Worm (Caenorhabditis elegans) whole organism, L4 larva: ENCODE results near the gene nspc-17.

ENCODE experiments used
- F10B5.3 ChIP-seq: sonication (generic microtip); optimal IDR thresholded peaks from 2 replicates; lab custom pipeline; 2016; ENCODE audit warnings: mild to moderate bottlenecking, missing genetic modification characterization, missing compliant biosample characterization
- F44E2.7 ChIP-seq: fragments of 200-800 bp; sonication (Bioruptor generic); IDR thresholded peaks from 2 replicates; pipeline ENCODE4 v2.1.2; 2022; ENCODE audit warnings: missing genetic modification characterization, missing compliant biosample characterization
- T26A8.4 ChIP-seq: fragments of 200-800 bp; sonication (Bioruptor generic); IDR thresholded peaks from 2 replicates; pipeline ENCODE4 v1.3.6; 2022; ENCODE audit warnings: missing genetic modification characterization, missing compliant biosample characterization
- Y105C5A.15 ChIP-seq: fragments of 200-800 bp; sonication (Bioruptor generic); IDR thresholded peaks from 2 replicates; pipeline ENCODE4 v1.3.6; 2022; ENCODE audit warnings: missing genetic modification characterization, missing compliant biosample characterization
- Y48G9A.11 ChIP-seq: fragments of 200-800 bp; sonication (Bioruptor generic); IDR thresholded peaks from 2 replicates; pipeline ENCODE4 v1.3.6; 2022; ENCODE audit warnings: missing genetic modification reagents, missing genetic modification characterization, missing compliant biosample characterization
- ZK337.2 ChIP-seq: fragments of 200-800 bp; sonication (Bioruptor generic); IDR thresholded peaks from 2 replicates; pipeline ENCODE4 v1.3.6; 2022; ENCODE audit warnings: missing genetic modification reagents, missing genetic modification characterization, missing compliant biosample characterization
- aly-2 ChIP-seq: sonication (generic microtip); optimal IDR thresholded peaks from 2 replicates; lab custom pipeline; 2018; ENCODE audit warnings: missing biosample characterization, missing genetic modification characterization
- ceh-20 ChIP-seq: fragments of 200-800 bp; sonication (Bioruptor generic); IDR thresholded peaks from 2 replicates; pipeline ENCODE4 v1.3.6; 2022; ENCODE audit warnings: missing genetic modification reagents, missing genetic modification characterization, missing compliant biosample characterization
- ceh-62 ChIP-seq: sonication (generic microtip); optimal IDR thresholded peaks from 2 replicates; lab custom pipeline; 2017; ENCODE audit warnings: missing biosample characterization, missing genetic modification characterization
- ceh-82 ChIP-seq: sonication (generic microtip); optimal IDR thresholded peaks from 2 replicates; lab custom pipeline; 2017; ENCODE audit warnings: missing biosample characterization, missing genetic modification characterization
- ces-1 ChIP-seq: fragments of 150-350 bp; sonication (generic microtip); optimal IDR thresholded peaks from 4 replicates; lab custom pipeline; 2014; ENCODE audit warnings: missing biosample characterization, missing genetic modification reagents, missing genetic modification characterization
- cey-2 ChIP-seq: sonication (generic microtip); optimal IDR thresholded peaks from 3 replicates; lab custom pipeline; 2017; ENCODE audit warnings: missing genetic modification characterization, mild to moderate bottlenecking, missing compliant biosample characterization, antibody characterized with exemption, borderline replicate concordance; ENCODE audit not compliant: insufficient read depth
- ctbp-1 ChIP-seq: fragments of 200-800 bp; sonication (Bioruptor generic); IDR thresholded peaks from 2 replicates; pipeline ENCODE4 v1.3.6; 2022; ENCODE audit warnings: missing genetic modification reagents, missing genetic modification characterization, missing compliant biosample characterization
- daf-8 ChIP-seq: fragments of 200-800 bp; sonication (Bioruptor generic); IDR thresholded peaks from 2 replicates; pipeline ENCODE4 v1.3.6; 2022; ENCODE audit warnings: missing genetic modification characterization, missing compliant biosample characterization
- dmd-8 ChIP-seq: fragments of 200-800 bp; sonication (Bioruptor generic); IDR thresholded peaks from 2 replicates; pipeline ENCODE4 v1.3.6; 2022; ENCODE audit warnings: missing genetic modification characterization, missing compliant biosample characterization
- dmd-9 ChIP-seq: fragments of 200-800 bp; sonication (Bioruptor generic); IDR thresholded peaks from 2 replicates; pipeline ENCODE4 v1.3.6; 2022; ENCODE audit warnings: missing genetic modification reagents, missing genetic modification characterization, missing compliant biosample characterization
- dve-1 ChIP-seq: sonication (generic microtip); optimal IDR thresholded peaks from 2 replicates; lab custom pipeline; 2017; ENCODE audit warnings: antibody characterized with exemption, mild to moderate bottlenecking, missing genetic modification characterization, missing compliant biosample characterization; ENCODE audit not compliant: insufficient read depth
- egl-27 ChIP-seq: sonication (generic microtip); optimal IDR thresholded peaks from 3 replicates; lab custom pipeline; 2017; ENCODE audit warnings: missing biosample characterization, missing genetic modification reagents, missing genetic modification characterization
- gei-8 ChIP-seq: fragments of 200-800 bp; sonication (Bioruptor generic); optimal IDR thresholded peaks from 2 replicates; lab custom pipeline; 2018; ENCODE audit warnings: mild to moderate bottlenecking, missing genetic modification characterization, missing compliant biosample characterization
- hlh-11 ChIP-seq: fragments of 200-800 bp; sonication (Bioruptor generic); optimal IDR thresholded peaks from 2 replicates; lab custom pipeline; 2018; ENCODE audit warnings: mild to moderate bottlenecking, missing genetic modification characterization, missing compliant biosample characterization
- hmg-1.1 ChIP-seq: fragments of 200-800 bp; sonication (Bioruptor generic); IDR thresholded peaks from 2 replicates; pipeline ENCODE4 v1.3.6; 2022; ENCODE audit warnings: missing genetic modification reagents, missing genetic modification characterization, missing compliant biosample characterization
- lim-7 ChIP-seq: fragments of 200-800 bp; sonication (Bioruptor generic); IDR thresholded peaks from 2 replicates; pipeline ENCODE4 v1.3.6; 2022; ENCODE audit warnings: missing genetic modification characterization, missing compliant biosample characterization
- lin-15B ChIP-seq: fragments of 150-350 bp; sonication (generic microtip); optimal IDR thresholded peaks from 3 replicates; lab custom pipeline; 2014; ENCODE audit warnings: missing biosample characterization, missing genetic modification characterization
- lin-29 ChIP-seq: fragments of 200-800 bp; sonication (Bioruptor generic); IDR thresholded peaks from 2 replicates; pipeline ENCODE4 v1.3.6; 2022; ENCODE audit warnings: missing genetic modification reagents, missing genetic modification characterization, missing compliant biosample characterization
- lin-38 ChIP-seq: fragments of 200-800 bp; sonication (Bioruptor generic); IDR thresholded peaks from 2 replicates; pipeline ENCODE4 v1.3.6; 2022; ENCODE audit warnings: missing genetic modification reagents, missing genetic modification characterization, missing compliant biosample characterization
- madf-9 ChIP-seq: fragments of 200-800 bp; sonication (Bioruptor generic); conservative IDR thresholded peaks from 2 replicates; pipeline ENCODE4 v1.3.6; 2022; ENCODE audit warnings: missing genetic modification reagents, missing genetic modification characterization, missing compliant biosample characterization
- mdl-1 ChIP-seq, 2 experiments: fragments of 150-350 bp in 1 of 2; sonication (generic microtip) in 1 of 2; optimal IDR thresholded peaks; 2 replicates each; lab custom pipeline; 2014 to 2017; ENCODE audit warnings: missing biosample characterization in 2 of 2, missing genetic modification characterization in 2 of 2
- mep-1 ChIP-seq: fragments of 150-350 bp; sonication (generic microtip); optimal IDR thresholded peaks from 3 replicates; lab custom pipeline; 2014; ENCODE audit warnings: missing biosample characterization, missing genetic modification characterization
- mxl-3 ChIP-seq: fragments of 200-800 bp; sonication (Bioruptor generic); optimal IDR thresholded peaks from 2 replicates; lab custom pipeline; 2018; ENCODE audit warnings: mild to moderate bottlenecking, missing genetic modification characterization, missing compliant biosample characterization
- nhr-10 ChIP-seq: fragments of 150-350 bp; optimal IDR thresholded peaks from 2 replicates; lab custom pipeline; 2014; ENCODE audit warnings: missing biosample characterization, missing genetic modification characterization
- nhr-111 ChIP-seq: fragments of 200-800 bp; sonication (Bioruptor generic); optimal IDR thresholded peaks from 2 replicates; lab custom pipeline; 2018; ENCODE audit warnings: mild to moderate bottlenecking, missing genetic modification characterization, missing compliant biosample characterization
- nhr-25 ChIP-seq: sonication (generic microtip); optimal IDR thresholded peaks from 2 replicates; lab custom pipeline; 2017; ENCODE audit warnings: missing genetic modification characterization, mild to moderate bottlenecking, missing compliant biosample characterization, antibody characterized with exemption, moderate library complexity, borderline replicate concordance; ENCODE audit not compliant: insufficient read depth
- nhr-41 ChIP-seq: fragments of 200-800 bp; sonication (Bioruptor generic); IDR thresholded peaks from 2 replicates; pipeline ENCODE4 v1.3.6; 2022; ENCODE audit warnings: missing genetic modification reagents, missing genetic modification characterization, missing compliant biosample characterization
- nhr-6 ChIP-seq: fragments of 150-350 bp; optimal IDR thresholded peaks from 2 replicates; lab custom pipeline; 2014; ENCODE audit warnings: missing biosample characterization, missing genetic modification characterization
- nhr-77 ChIP-seq: fragments of 150-350 bp; optimal IDR thresholded peaks from 2 replicates; lab custom pipeline; 2014; ENCODE audit warnings: missing biosample characterization, missing genetic modification characterization
- pha-4 ChIP-seq, 2 experiments: fragments of 150-350 bp in 1 of 2; fragments of 200-800 bp in 1 of 2; sonication (Bioruptor generic) in 1 of 2; IDR thresholded peaks in 1 of 2; optimal IDR thresholded peaks in 1 of 2; 2 replicates each; pipeline versions ENCODE4 v1.3.6 to Lab custom; 2014 to 2022; ENCODE audit warnings: missing genetic modification characterization in 2 of 2, missing genetic modification reagents in 2 of 2, missing biosample characterization in 1 of 2, missing compliant biosample characterization in 1 of 2
- php-3 ChIP-seq: fragments of 200-800 bp; sonication (Bioruptor generic); IDR thresholded peaks from 2 replicates; pipeline ENCODE4 v1.3.6; 2022; ENCODE audit warnings: missing genetic modification reagents, missing genetic modification characterization, missing compliant biosample characterization
- pqm-1 ChIP-seq: sonication (generic microtip); optimal IDR thresholded peaks from 2 replicates; lab custom pipeline; 2017; ENCODE audit warnings: missing biosample characterization, missing genetic modification characterization
- rbr-2 ChIP-seq: sonication (generic microtip); optimal IDR thresholded peaks from 2 replicates; lab custom pipeline; 2016; ENCODE audit warnings: missing genotype, missing genetic modification characterization, missing compliant biosample characterization
- saeg-2 ChIP-seq: fragments of 200-800 bp; sonication (Bioruptor generic); IDR thresholded peaks from 2 replicates; pipeline ENCODE4 v1.3.6; 2022; ENCODE audit warnings: missing genetic modification reagents, missing genetic modification characterization, missing compliant biosample characterization
- sdz-12 ChIP-seq: fragments of 200-800 bp; sonication (Bioruptor generic); optimal IDR thresholded peaks from 2 replicates; lab custom pipeline; 2018; ENCODE audit warnings: mild to moderate bottlenecking, missing genetic modification characterization, missing compliant biosample characterization
- set-16 ChIP-seq: fragments of 200-800 bp; sonication (Bioruptor generic); IDR thresholded peaks from 2 replicates; pipeline ENCODE4 v1.3.6; 2022; ENCODE audit warnings: missing genetic modification reagents, missing genetic modification characterization, missing compliant biosample characterization
- snpc-1.2 ChIP-seq: fragments of 200-800 bp; sonication (Bioruptor generic); IDR thresholded peaks from 2 replicates; pipeline ENCODE4 v1.3.6; 2022; ENCODE audit warnings: missing genetic modification reagents, missing genetic modification characterization, missing compliant biosample characterization
- spr-1 ChIP-seq: sonication (generic microtip); optimal IDR thresholded peaks from 2 replicates; lab custom pipeline; 2016; ENCODE audit warnings: mild to moderate bottlenecking, missing genetic modification characterization, missing compliant biosample characterization
- unc-39 ChIP-seq: sonication (generic microtip); optimal IDR thresholded peaks from 2 replicates; lab custom pipeline; 2017; ENCODE audit warnings: missing biosample characterization, missing genetic modification characterization
- unc-62 ChIP-seq, 3 experiments: fragments of 150-350 bp in 1 of 3; sonication (generic microtip); optimal IDR thresholded peaks in 2 of 3; peaks in 1 of 3; 1 replicate in 1 of 3; 2 replicates in 2 of 3; lab custom pipeline; 2014 to 2017; ENCODE audit warnings: missing biosample characterization in 3 of 3, missing genetic modification characterization in 3 of 3, missing genetic modification reagents in 3 of 3, missing genotype in 1 of 3
- zfp-2 ChIP-seq: sonication (generic microtip); optimal IDR thresholded peaks from 2 replicates; lab custom pipeline; 2016; ENCODE audit warnings: mild to moderate bottlenecking, missing genetic modification characterization, missing compliant biosample characterization
- ztf-7 ChIP-seq: fragments of 150-350 bp; optimal IDR thresholded peaks from 2 replicates; lab custom pipeline; 2014; ENCODE audit warnings: missing biosample characterization, missing genetic modification characterization

The nspc-17 gene

ce11 chrX:14476625-14477257 lies 48.2 kb downstream of the nspc-17 start (continued):
- TF ChIP-seq Y48G9A.11 (GFP tag; lab: Robert Waterston, UW) (no peak), nhr-6 (tag; lab: Kevin White, UChicago) (no peak), spr-1 (tag; lab: Kevin White, UChicago) (peak; percentile 41), ceh-62 (tag; lab: Kevin White, UChicago) (no peak), lin-38 (GFP tag; lab: Robert Waterston, UW) (no peak; the same call in 1 of the 2 replicates), pqm-1 (no peak), ctbp-1 (peak; percentile 60; the same call in 1 of the 2 replicates), F44E2.7 (0 out of 2 replicates have a peak, but pooled peaks have one; percentile 12), F10B5.3 (peak; percentile 11), dmd-8 (peak; percentile 59; the same call in 1 of the 2 replicates), hmg-1.1 (GFP tag; lab: Robert Waterston, UW) (no peak), unc-62 (GFP tag; optimal IDR thresholded peaks at IDR 0.05 in 1 of 2; lab: Kevin White, UChicago) (no peak), unc-62 (tag; optimal IDR thresholded peaks at IDR 0.05; lab: Kevin White, UChicago) (no peak), egl-27 (tag; lab: Kevin White, UChicago) (no peak), dve-1 (tag; lab: Kevin White, UChicago) (no peak), dmd-9 (GFP tag; lab: Robert Waterston, UW) (peak; percentile 56; the same call in 1 of the 2 replicates), snpc-1.2 (no peak), daf-8 (GFP tag; lab: Robert Waterston, UW) (0 out of 2 replicates have a peak, but pooled peaks have one; percentile 54), ZK337.2 (peak; percentile 49; the same call in 1 of the 2 replicates), zfp-2 (tag; lab: Kevin White, UChicago) (no peak), unc-39 (tag; lab: Kevin White, UChicago) (no peak), nhr-77 (tag; lab: Kevin White, UChicago) (no peak), ztf-7 (tag; lab: Kevin White, UChicago) (peak; percentile 92), rbr-2 (tag; lab: Kevin White, UChicago) (peak; percentile 59), lim-7 (GFP tag; lab: Robert Waterston, UW) (peak; percentile 68; the same call in 1 of the 2 replicates), php-3 (GFP tag; lab: Robert Waterston, UW) (peak; percentile 61; the same call in 1 of the 2 replicates), hlh-11 (tag; lab: Kevin White, UChicago) (no peak), mdl-1 (tag; optimal IDR thresholded peaks at IDR 0.05; lab: Kevin White, UChicago) (peak in 1 of 2 experiments; percentile 1), ceh-82 (tag; lab: Kevin White, UChicago) (no peak), ces-1 (GFP tag; lab: Kevin White, UChicago) (no peak), cey-2 (tag; lab: Kevin White, UChicago) (no peak), madf-9 (GFP tag; lab: Robert Waterston, UW) (peak; percentile 66), nhr-10 (no peak), pha-4 (GFP tag; IDR thresholded peaks at IDR 0.05; lab: Robert Waterston, UW) (peak; percentile 76; the same call in 1 of the 2 replicates), pha-4 (tag; optimal IDR thresholded peaks at IDR 0.05; lab: Kevin White, UChicago) (no peak), nhr-111 (peak; percentile 63), ceh-20 (GFP tag; lab: Robert Waterston, UW) (no peak; the same call in 1 of the 2 replicates), aly-2 (tag; lab: Kevin White, UChicago) (no peak), mep-1 (tag; lab: Kevin White, UChicago) (no peak), sdz-12 (peak; percentile 39), lin-29 (GFP tag; lab: Robert Waterston, UW) (0 out of 2 replicates have a peak, but pooled peaks have one; percentile 44), nhr-25 (no peak), set-16 (GFP tag; lab: Robert Waterston, UW) (no peak), nhr-41 (GFP tag; lab: Robert Waterston, UW) (no peak), mxl-3 (GFP tag; lab: Kevin White, UChicago) (peak; percentile 36), lin-15B (tag; lab: Kevin White, UChicago) (no peak), Y105C5A.15 (GFP tag; lab: Robert Waterston, UW) (0 out of 2 replicates have a peak, but pooled peaks have one; percentile 36), T26A8.4 (GFP tag; lab: Robert Waterston, UW) (0 out of 2 replicates have a peak, but pooled peaks have one; percentile 67), saeg-2 (GFP tag; lab: Robert Waterston, UW) (no peak), gei-8 (GFP tag; lab: Kevin White, UChicago) (no peak)
